Fruit fly (Drosophila melanogaster): ENCODE results near the gene CG5421.
A peak's percentile ranks its signal among the peaks of the same experiment; 100 is the strongest.

The CG5421 gene

DNA sequence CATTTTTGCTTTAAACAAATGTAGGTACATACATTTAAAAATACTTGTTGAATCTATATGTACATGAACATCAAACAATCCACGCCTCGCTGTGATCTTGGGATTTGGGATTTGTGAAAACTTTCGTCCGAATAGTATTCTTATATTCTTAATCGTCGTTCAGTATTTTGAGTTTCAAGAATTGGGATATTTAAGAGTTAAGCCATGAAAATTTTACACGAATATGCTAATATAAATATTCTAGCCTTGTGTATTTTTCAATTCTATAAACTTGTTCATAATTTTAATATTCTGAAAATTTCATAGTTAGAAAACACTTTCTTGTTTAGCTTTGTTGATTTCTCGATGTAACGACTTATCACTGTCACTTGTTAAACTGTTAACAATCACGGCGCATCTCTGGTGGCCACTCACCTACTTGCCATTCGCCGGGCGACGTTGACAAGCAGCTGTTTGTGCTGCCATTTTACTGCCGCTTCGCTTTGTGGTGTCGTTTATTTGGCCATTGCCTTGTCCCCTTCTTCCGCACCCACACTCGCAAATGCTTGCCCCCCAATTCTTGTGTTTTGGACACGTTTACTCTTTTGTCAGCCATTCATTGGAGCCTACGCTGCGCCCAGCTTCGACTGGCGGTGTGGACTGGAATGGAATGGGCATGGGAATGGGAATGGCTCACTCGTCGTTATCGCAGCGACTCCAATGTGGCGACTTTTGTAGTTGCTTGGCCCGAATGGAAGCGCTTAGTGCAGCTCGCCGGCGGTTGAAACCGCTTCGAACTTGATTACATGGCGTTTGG, 11.8 kb downstream of the CG5421 start (continued):
- TF ChIP-seq CG1602 (GFP tag; optimal IDR thresholded peaks at IDR 0.05) (no peak), CG17829 (tag; optimal IDR thresholded peaks at IDR 0.05) (no peak), jing (GFP tag; optimal IDR thresholded peaks at IDR 0.05) (no peak), usp (GFP tag; optimal IDR thresholded peaks at IDR 0.05) (no peak), CG6689 (GFP tag; IDR thresholded peaks at IDR 0.05) (no peak), CG5953 (GFP tag; IDR thresholded peaks at IDR 0.05) (no peak), stwl (tag; optimal IDR thresholded peaks at IDR 0.05) (peak; percentile 10), CG15696 (tag; optimal IDR thresholded peaks at IDR 0.05) (no peak), Pdp1 (GFP tag; optimal IDR thresholded peaks at IDR 0.05) (no peak), CG4730 (GFP tag; IDR thresholded peaks at IDR 0.05) (no peak), CG10431 (GFP tag; optimal IDR thresholded peaks at IDR 0.05) (no peak), CG10959 (GFP tag; IDR thresholded peaks at IDR 0.05) (no peak), H15 (GFP tag; IDR thresholded peaks at IDR 0.05) (no peak), kay (GFP tag; optimal IDR thresholded peaks at IDR 0.05) (no peak), Deaf1 (tag; optimal IDR thresholded peaks at IDR 0.05) (no peak), CG11398 (GFP tag; optimal IDR thresholded peaks at IDR 0.05) (no peak), unpg (GFP tag; optimal IDR thresholded peaks at IDR 0.05) (no peak), emc (GFP tag; optimal IDR thresholded peaks at IDR 0.05) (no peak), esg (GFP tag; conservative IDR thresholded peaks at IDR 0.05) (no peak), exex (tag; optimal IDR thresholded peaks at IDR 0.05) (no peak), CG6765 (GFP tag; optimal IDR thresholded peaks at IDR 0.05) (no peak), bbx (GFP tag; IDR thresholded peaks at IDR 0.05; ENCODE audit: partially characterized antibody) (no peak), dm (GFP tag; optimal IDR thresholded peaks at IDR 0.05) (peak; percentile 11), CG13287 (GFP tag; IDR thresholded peaks at IDR 0.05; ENCODE audit: partially characterized antibody) (peak; percentile 37; the same call in 1 of the 2 replicates), CG17912 (GFP tag; optimal IDR thresholded peaks at IDR 0.05) (no peak), CG2120 (GFP tag; optimal IDR thresholded peaks at IDR 0.05) (no peak), dan (GFP tag; IDR thresholded peaks at IDR 0.05) (no peak), CG10267 (tag; optimal IDR thresholded peaks at IDR 0.05) (no peak), ac (GFP tag; optimal IDR thresholded peaks at IDR 0.05) (no peak), trem (tag; optimal IDR thresholded peaks at IDR 0.05) (peak; percentile 26), CG6254 (GFP tag; optimal IDR thresholded peaks at IDR 0.05) (no peak), Elba2 (GFP tag; optimal IDR thresholded peaks at IDR 0.05) (no peak), sens-2 (GFP tag; IDR thresholded peaks at IDR 0.05) (no peak), dmrt99B (tag; optimal IDR thresholded peaks at IDR 0.05) (no peak), CG1647 (GFP tag; optimal IDR thresholded peaks at IDR 0.05) (no peak), cad (GFP tag; optimal IDR thresholded peaks at IDR 0.05) (no peak), CG5180 (GFP tag; optimal IDR thresholded peaks at IDR 0.05) (no peak), CG6272 (GFP tag; IDR thresholded peaks at IDR 0.05) (no peak), BEAF-32 (GFP tag; optimal IDR thresholded peaks at IDR 0.05) (peak; percentile 37), ham (GFP tag; IDR thresholded peaks at IDR 0.05) (no peak), nom (GFP tag; optimal IDR thresholded peaks at IDR 0.05) (no peak), Nf-YC (tag; optimal IDR thresholded peaks at IDR 0.05) (peak; percentile 21), CG2202 (tag; optimal IDR thresholded peaks at IDR 0.05) (no peak), nerfin-2 (GFP tag; IDR thresholded peaks at IDR 0.05; ENCODE audit: partially characterized antibody) (no peak)

Data from whole organism, embryonic.